Fruit fly (Drosophila melanogaster): ENCODE measurements around the gene f-cup.

DNA sequence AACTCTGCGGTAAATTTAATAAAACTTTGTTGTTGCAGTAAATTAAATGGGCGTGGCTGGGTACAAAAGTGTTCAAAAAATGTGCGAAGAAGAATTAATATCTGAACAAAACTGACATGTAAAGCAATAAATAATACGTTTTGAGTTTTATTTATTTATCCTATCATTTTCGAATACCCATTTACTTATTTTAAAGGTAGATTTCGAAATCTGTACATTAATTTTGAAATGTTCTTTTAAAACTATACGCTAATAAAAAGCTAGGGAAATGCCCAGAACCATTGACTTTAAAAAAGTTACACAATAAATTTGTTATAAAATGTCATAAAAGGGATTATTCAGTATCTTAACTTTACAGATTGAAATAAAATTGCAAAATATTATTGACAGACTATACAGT is 11.1 kb upstream of the f-cup start, which contains the start of the genes primo-1 and primo-2:
- no peak for TF ChIP-seq sv (GFP tag; optimal IDR thresholded peaks at IDR 0.05)
- TF ChIP-seq Abd-B (GFP tag; optimal IDR thresholded peaks at IDR 0.05) = no peak
- no peak for TF ChIP-seq Dif (GFP tag; optimal IDR thresholded peaks at IDR 0.05; ENCODE audit: partially characterized antibody)

All from whole organism, wandering third instar larva.